Fruit fly (Drosophila melanogaster) whole organism, wandering third instar larva: Measurements from ENCODE around the gene CG16826.
A peak's percentile ranks its signal among the peaks of the same experiment; 100 is the strongest.

Source experiments
- Abd-B ChIP-seq: fragments of >200 bp; optimal IDR thresholded peaks from 2 replicates; lab custom pipeline; 2017; ENCODE audit warnings: missing biosample characterization, missing genetic modification characterization
- CG32264 ChIP-seq: fragments of 200-800 bp; sonication (Bioruptor generic); optimal IDR thresholded peaks from 2 replicates; lab custom pipeline; 2016; ENCODE audit warnings: missing biosample characterization, missing genetic modification characterization
- CG9705 ChIP-seq: fragments of 200-800 bp; sonication (Bioruptor generic); optimal IDR thresholded peaks from 2 replicates; lab custom pipeline; 2018; ENCODE audit warnings: missing biosample characterization, mild to moderate bottlenecking, missing genetic modification characterization
- CrebA ChIP-seq: fragments of 200-800 bp; sonication (Bioruptor generic); optimal IDR thresholded peaks from 2 replicates; lab custom pipeline; 2016; ENCODE audit warnings: missing biosample characterization, mild to moderate bottlenecking, missing genetic modification characterization, borderline replicate concordance
- Dfd ChIP-seq: fragments of >200 bp; optimal IDR thresholded peaks from 2 replicates; lab custom pipeline; 2017; ENCODE audit warnings: missing biosample characterization, missing genetic modification characterization
- Dif ChIP-seq: fragments of 200-275, 200-300 bp; sonication (Bioruptor generic); optimal IDR thresholded peaks from 2 replicates; lab custom pipeline; 2018; ENCODE audit warnings: missing biosample characterization, missing genetic modification characterization; ENCODE audit not compliant: partially characterized antibody
- GATAd ChIP-seq: sonication (Bioruptor generic); optimal IDR thresholded peaks from 2 replicates; lab custom pipeline; 2016; ENCODE audit warnings: missing biosample characterization, missing genetic modification characterization
- HLH106 ChIP-seq: fragments of 200-800 bp; optimal IDR thresholded peaks from 3 replicates; lab custom pipeline; 2019; ENCODE audit warnings: missing biosample characterization, mild to moderate bottlenecking, missing genetic modification characterization, moderate library complexity
- Hnf4 ChIP-seq: fragments of 200-800 bp; sonication (Bioruptor generic); optimal IDR thresholded peaks from 2 replicates; lab custom pipeline; 2016; ENCODE audit warnings: missing biosample characterization, mild to moderate bottlenecking, missing genetic modification characterization
- Hr78 ChIP-seq: fragments of >200 bp; optimal IDR thresholded peaks from 2 replicates; lab custom pipeline; 2017; ENCODE audit warnings: missing biosample characterization, missing genetic modification characterization
- Hr83 ChIP-seq: fragments of 200-300 bp; sonication (Bioruptor generic); optimal IDR thresholded peaks from 2 replicates; lab custom pipeline; 2016; ENCODE audit warnings: missing biosample characterization, mild to moderate bottlenecking, missing genetic modification characterization, moderate library complexity; ENCODE audit not compliant: poor library complexity, severe bottlenecking
- Jra ChIP-seq: sonication (Bioruptor generic); optimal IDR thresholded peaks from 2 replicates; lab custom pipeline; 2016; ENCODE audit warnings: missing biosample characterization, missing genetic modification characterization
- Mio ChIP-seq: sonication (Bioruptor generic); optimal IDR thresholded peaks from 2 replicates; lab custom pipeline; 2016; ENCODE audit warnings: missing biosample characterization, missing genetic modification characterization
- Myc ChIP-seq: fragments of >200 bp; optimal IDR thresholded peaks from 2 replicates; lab custom pipeline; 2017
- N ChIP-seq: fragments of >200 bp; optimal IDR thresholded peaks from 2 replicates; lab custom pipeline; 2018; ENCODE audit warnings: missing biosample characterization, missing external identifiers, missing genetic modification characterization
- OdsH ChIP-seq: fragments of 200-800 bp; sonication (Bioruptor generic); optimal IDR thresholded peaks from 2 replicates; lab custom pipeline; 2016; ENCODE audit warnings: missing biosample characterization, mild to moderate bottlenecking, missing genetic modification characterization
- Rel ChIP-seq, 2 experiments: fragments of 200-800 bp; sonication (Bioruptor generic) in 1 of 2; optimal IDR thresholded peaks; 2 replicates in 1 of 2; 3 replicates in 1 of 2; lab custom pipeline; 2016 to 2019; ENCODE audit warnings: mild to moderate bottlenecking in 2 of 2, missing biosample characterization in 2 of 2, missing genetic modification characterization in 2 of 2, moderate library complexity in 1 of 2
- Sp1 ChIP-seq: fragments of 200-800 bp; sonication (Bioruptor generic); optimal IDR thresholded peaks from 3 replicates; lab custom pipeline; 2019; ENCODE audit warnings: missing biosample characterization, mild to moderate bottlenecking, missing genetic modification characterization, moderate library complexity
- Vsx2 ChIP-seq: fragments of 200-300, 225-300 bp; sonication (Bioruptor generic); optimal IDR thresholded peaks from 2 replicates; lab custom pipeline; 2018; ENCODE audit warnings: missing biosample characterization, missing genetic modification characterization; ENCODE audit not compliant: partially characterized antibody
- br ChIP-seq: fragments of 200-800 bp; sonication (Bioruptor generic); optimal IDR thresholded peaks from 2 replicates; lab custom pipeline; 2016; ENCODE audit warnings: missing biosample characterization, missing genetic modification characterization
- brk ChIP-seq: fragments of 200-800 bp; sonication (Bioruptor generic); optimal IDR thresholded peaks from 2 replicates; lab custom pipeline; 2016; ENCODE audit warnings: missing biosample characterization, mild to moderate bottlenecking, missing genetic modification characterization
- dl ChIP-seq, 2 experiments: fragments of 175-275, 200-275 bp in 1 of 2; fragments of 200-275 bp in 1 of 2; sonication (Bioruptor generic); optimal IDR thresholded peaks; lab custom pipeline; 2018; ENCODE audit warnings: mild to moderate bottlenecking in 2 of 2, missing biosample characterization in 2 of 2, missing genetic modification characterization in 2 of 2, moderate library complexity in 2 of 2; ENCODE audit not compliant: partially characterized antibody in 2 of 2, insufficient read depth in 1 of 2
- dmrt93B ChIP-seq: fragments of 200-800 bp; sonication (Bioruptor generic); optimal IDR thresholded peaks from 2 replicates; lab custom pipeline; 2018; ENCODE audit warnings: missing biosample characterization, mild to moderate bottlenecking, missing genetic modification characterization
- dsf ChIP-seq: sonication (Bioruptor generic); optimal IDR thresholded peaks from 2 replicates; lab custom pipeline; 2016; ENCODE audit warnings: missing biosample characterization, missing genetic modification characterization, borderline replicate concordance
- ey ChIP-seq: fragments of 200-800 bp; sonication (Bioruptor generic); optimal IDR thresholded peaks from 2 replicates; lab custom pipeline; 2016; ENCODE audit warnings: missing biosample characterization, missing genetic modification characterization
- foxo ChIP-seq, 2 experiments: fragments of 200-800 bp; sonication (Bioruptor generic); optimal IDR thresholded peaks; 2 replicates in 1 of 2; 3 replicates in 1 of 2; lab custom pipeline; 2016 to 2017; ENCODE audit warnings: missing biosample characterization in 2 of 2, missing genetic modification characterization in 2 of 2
- fru ChIP-seq: fragments of 200-800 bp; sonication (Bioruptor generic); optimal IDR thresholded peaks from 3 replicates; lab custom pipeline; 2016; ENCODE audit warnings: missing biosample characterization, mild to moderate bottlenecking, missing genetic modification characterization
- h ChIP-seq: fragments of 200-800 bp; sonication (Bioruptor generic); optimal IDR thresholded peaks from 3 replicates; lab custom pipeline; 2016; ENCODE audit warnings: missing biosample characterization, mild to moderate bottlenecking, missing genetic modification characterization
- jim ChIP-seq: fragments of 175-275, 200-325 bp; sonication (Bioruptor generic); optimal IDR thresholded peaks from 2 replicates; lab custom pipeline; 2016; ENCODE audit warnings: missing biosample characterization, mild to moderate bottlenecking, missing genetic modification characterization
- lola ChIP-seq: fragments of >200 bp; optimal IDR thresholded peaks from 2 replicates; lab custom pipeline; 2017; ENCODE audit warnings: missing biosample characterization, missing genetic modification characterization
- pan ChIP-seq: fragments of >200 bp; optimal IDR thresholded peaks from 2 replicates; lab custom pipeline; 2017
- psq ChIP-seq: fragments of 200-800 bp; sonication (Bioruptor generic); optimal IDR thresholded peaks from 3 replicates; lab custom pipeline; 2017; ENCODE audit warnings: missing biosample characterization, mild to moderate bottlenecking, missing genetic modification characterization, moderate library complexity
- rgr ChIP-seq: fragments of 200-800 bp; sonication (Bioruptor generic); optimal IDR thresholded peaks from 3 replicates; lab custom pipeline; 2016; ENCODE audit warnings: missing biosample characterization, mild to moderate bottlenecking, missing genetic modification characterization
- sage ChIP-seq: fragments of 200-800 bp; sonication (Bioruptor generic); optimal IDR thresholded peaks from 2 replicates; lab custom pipeline; 2016; ENCODE audit warnings: missing biosample characterization, mild to moderate bottlenecking, missing genetic modification characterization
- sv ChIP-seq: fragments of 200-800 bp; sonication (Bioruptor generic); optimal IDR thresholded peaks from 3 replicates; lab custom pipeline; 2016; ENCODE audit warnings: missing biosample characterization, missing genetic modification characterization
- tai ChIP-seq: sonication (Bioruptor generic); optimal IDR thresholded peaks from 2 replicates; lab custom pipeline; 2016; ENCODE audit warnings: missing biosample characterization, missing genetic modification characterization
- usp ChIP-seq: fragments of >200 bp; optimal IDR thresholded peaks from 2 replicates; lab custom pipeline; 2017; ENCODE audit warnings: missing biosample characterization, missing genetic modification characterization
- woc ChIP-seq: sonication (Bioruptor generic); optimal IDR thresholded peaks from 2 replicates; lab custom pipeline; 2016; ENCODE audit warnings: missing biosample characterization, mild to moderate bottlenecking, missing genetic modification characterization

Gene CG16826

DNA sequence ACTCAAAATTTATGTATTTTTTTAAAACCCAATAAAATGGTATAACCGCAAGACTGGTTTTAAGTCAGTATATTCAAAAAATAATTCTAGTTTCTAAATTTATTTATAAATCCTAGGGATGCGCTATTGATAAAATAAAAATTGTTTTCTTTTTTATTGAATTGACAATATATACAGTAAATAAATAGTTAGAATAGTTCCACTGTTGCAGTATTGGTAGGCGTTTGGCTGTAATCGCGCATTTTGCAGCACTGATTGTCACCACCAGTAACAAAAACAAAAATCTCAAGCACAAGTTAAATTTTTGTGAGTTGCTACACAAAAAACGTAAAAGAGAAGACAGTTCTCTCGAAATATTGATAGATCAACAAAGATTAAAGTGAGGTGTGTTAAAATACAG, 21.4 kb downstream of the CG16826 start, which contains the start of gene CG31855:
TSS of gene CG31855 (plus strand) at position 265 of the 400 bp plus-strand sequence.
- TF ChIP-seq sv (GFP tag; lab: Kevin White, UChicago) (peak; percentile 81), dl (GFP tag; optimal IDR thresholded peaks at IDR 0.05; lab: Kevin White, UChicago; ENCODE audit: insufficient read depth in 1 of 2, partially characterized antibody in 2 of 2) (no peak), CrebA (GFP tag; lab: Kevin White, UChicago) (no peak), Hr78 (GFP tag; lab: Kevin White, UChicago) (no peak), brk (peak; percentile 88), N (GFP tag; lab: Kevin White, UChicago) (no peak), Dif (GFP tag; lab: Kevin White, UChicago) (no peak), Myc (lab: Kevin White, UChicago) (no peak), foxo (GFP tag; optimal IDR thresholded peaks at IDR 0.05; lab: Kevin White, UChicago) (peak in 1 of 2 experiments; percentile 90), Sp1 (GFP tag; lab: Kevin White, UChicago) (peak; percentile 80), Hr83 (GFP tag; lab: Kevin White, UChicago) (peak; percentile 96), GATAd (GFP tag; lab: Kevin White, UChicago) (peak; percentile 67), Abd-B (GFP tag; lab: Kevin White, UChicago) (no peak), Jra (GFP tag; lab: Kevin White, UChicago) (peak; percentile 85), psq (peak; percentile 75), HLH106 (tag; lab: Kevin White, UChicago) (peak; percentile 78), rgr (GFP tag; lab: Kevin White, UChicago) (peak; percentile 90), Dfd (GFP tag; lab: Kevin White, UChicago) (no peak), fru (GFP tag; lab: Kevin White, UChicago) (peak; percentile 83), br (peak; percentile 83), OdsH (GFP tag; lab: Kevin White, UChicago) (peak; percentile 83), h (peak; percentile 89), tai (GFP tag; lab: Kevin White, UChicago) (no peak), Rel (GFP tag; optimal IDR thresholded peaks at IDR 0.05; lab: Kevin White, UChicago) (no peak), Rel (tag; optimal IDR thresholded peaks at IDR 0.05; lab: Kevin White, UChicago) (peak; percentile 61), Hnf4 (peak; percentile 95), dsf (GFP tag; lab: Kevin White, UChicago) (peak; percentile 85), ey (GFP tag; lab: Kevin White, UChicago) (peak; percentile 71), woc (GFP tag; lab: Kevin White, UChicago) (peak; percentile 84), Mio (GFP tag; lab: Kevin White, UChicago) (no peak), usp (no peak), CG32264 (GFP tag; lab: Kevin White, UChicago) (peak; percentile 5), Vsx2 (GFP tag; lab: Kevin White, UChicago) (no peak), pan (lab: Kevin White, UChicago) (no peak), sage (GFP tag; lab: Kevin White, UChicago) (peak; percentile 83), jim (GFP tag; lab: Kevin White, UChicago) (peak; percentile 44), dmrt93B (GFP tag; lab: Kevin White, UChicago) (peak; percentile 48), lola (GFP tag; lab: Kevin White, UChicago) (no peak), CG9705 (GFP tag; lab: Kevin White, UChicago) (peak; percentile 68)

- TF ChIP-seq sv (GFP tag; lab: Kevin White, UChicago) = peak; percentile 26
- no peak for TF ChIP-seq Dfd (GFP tag; lab: Kevin White, UChicago)
- peak; percentile 86 for TF ChIP-seq Hr83 (GFP tag; lab: Kevin White, UChicago)
- TF ChIP-seq CG32264 (GFP tag; lab: Kevin White, UChicago) = no peak
- peak; percentile 75 for TF ChIP-seq rgr (GFP tag; lab: Kevin White, UChicago)
- TF ChIP-seq GATAd (GFP tag; lab: Kevin White, UChicago) = peak; percentile 16
- TF ChIP-seq Sp1 (GFP tag; lab: Kevin White, UChicago) = peak; percentile 28
- TF ChIP-seq h = peak; percentile 69
- TF ChIP-seq CG9705 (GFP tag; lab: Kevin White, UChicago) = peak; percentile 42
- peak; percentile 50 for TF ChIP-seq sage (GFP tag; lab: Kevin White, UChicago)
- TF ChIP-seq ey (GFP tag; lab: Kevin White, UChicago) = peak; percentile 23
- peak; percentile 40 for TF ChIP-seq br
- TF ChIP-seq fru (GFP tag; lab: Kevin White, UChicago) = peak; percentile 30
- peak; percentile 29 for TF ChIP-seq psq
- no peak for TF ChIP-seq N (GFP tag; lab: Kevin White, UChicago)
- TF ChIP-seq usp = no peak
- TF ChIP-seq lola (GFP tag; lab: Kevin White, UChicago) = no peak
- TF ChIP-seq woc (GFP tag; lab: Kevin White, UChicago) = peak; percentile 19
- peak in 1 of 2 experiments; percentile 65 for TF ChIP-seq foxo (GFP tag; optimal IDR thresholded peaks at IDR 0.05; lab: Kevin White, UChicago)
- TF ChIP-seq CrebA (GFP tag; lab: Kevin White, UChicago) = no peak
- peak; percentile 19 for TF ChIP-seq dsf (GFP tag; lab: Kevin White, UChicago)
- peak; percentile 80 for TF ChIP-seq Hnf4
- no peak for TF ChIP-seq dmrt93B (GFP tag; lab: Kevin White, UChicago)
- no peak for TF ChIP-seq Abd-B (GFP tag; lab: Kevin White, UChicago)
- peak; percentile 46 for TF ChIP-seq HLH106 (tag; lab: Kevin White, UChicago)
- TF ChIP-seq OdsH (GFP tag; lab: Kevin White, UChicago) = peak; percentile 28
- TF ChIP-seq jim (GFP tag; lab: Kevin White, UChicago) = no peak
- TF ChIP-seq Jra (GFP tag; lab: Kevin White, UChicago) = peak; percentile 47
Observed at dm6 chr2L:13370762-13371161, 23.2 kb downstream of the CG16826 start, which contains the start of gene ND-B22. Gene ND-B22, minus strand, starts transcription at chr2L:13371110.
